Worm (Caenorhabditis elegans) whole organism, young adult: ENCODE data around the gene H05C05.4.

Experiments
- B0019.2 ChIP-seq: fragments of 200-800 bp; sonication (Bioruptor generic); conservative IDR thresholded peaks from 2 replicates; pipeline ENCODE4 v1.3.6; 2022; ENCODE audit warnings: missing genetic modification reagents, missing genetic modification characterization, missing compliant biosample characterization
- B0261.1 ChIP-seq: sonication (generic microtip); optimal IDR thresholded peaks from 2 replicates; lab custom pipeline; 2016; ENCODE audit warnings: mild to moderate bottlenecking, missing genetic modification characterization, moderate library complexity, missing compliant biosample characterization
- B0336.3 ChIP-seq: fragments of 200-800 bp; sonication (Bioruptor generic); IDR thresholded peaks from 2 replicates; pipeline ENCODE4 v1.3.6; 2022; ENCODE audit warnings: missing genetic modification characterization, missing compliant biosample characterization
- F33H1.4 ChIP-seq: fragments of 200-800 bp; sonication (Bioruptor generic); IDR thresholded peaks from 2 replicates; pipeline ENCODE4 v1.3.6; 2022; ENCODE audit warnings: missing genetic modification reagents, missing genetic modification characterization, missing compliant biosample characterization
- F39B2.1 ChIP-seq: fragments of 200-800 bp; sonication (Bioruptor generic); IDR thresholded peaks from 2 replicates; pipeline ENCODE4 v1.3.6; 2022; ENCODE audit warnings: missing genetic modification reagents, missing genetic modification characterization, missing compliant biosample characterization
- F49E8.2 ChIP-seq: sonication (generic microtip); optimal IDR thresholded peaks from 3 replicates; lab custom pipeline; 2017; ENCODE audit warnings: missing genetic modification characterization, mild to moderate bottlenecking, missing compliant biosample characterization, antibody characterized with exemption, moderate library complexity; ENCODE audit not compliant: insufficient read depth
- F52B5.7 ChIP-seq: sonication (generic microtip); optimal IDR thresholded peaks from 2 replicates; lab custom pipeline; 2016; ENCODE audit warnings: mild to moderate bottlenecking, missing genetic modification characterization, missing compliant biosample characterization
- F57A8.1 ChIP-seq: fragments of 200-800 bp; sonication (Bioruptor generic); optimal IDR thresholded peaks from 2 replicates; lab custom pipeline; 2018; ENCODE audit warnings: mild to moderate bottlenecking, missing genetic modification characterization, moderate library complexity, missing compliant biosample characterization
- F57C9.4 ChIP-seq: sonication (generic microtip); optimal IDR thresholded peaks from 2 replicates; lab custom pipeline; 2017; ENCODE audit warnings: mild to moderate bottlenecking, missing genetic modification characterization, missing compliant biosample characterization
- Y53F4B.3 ChIP-seq: fragments of 200-800 bp; sonication (Bioruptor generic); IDR thresholded peaks from 2 replicates; pipeline ENCODE4 v1.3.6; 2022; ENCODE audit warnings: missing genetic modification reagents, missing genetic modification characterization, missing compliant biosample characterization
- Y95B8A.8 ChIP-seq: fragments of 200-800 bp; sonication (Bioruptor generic); IDR thresholded peaks from 2 replicates; pipeline ENCODE4 v1.3.6; 2022; ENCODE audit warnings: missing genetic modification reagents, missing genetic modification characterization, missing compliant biosample characterization
- akir-1 ChIP-seq: fragments of 200-800 bp; sonication (Bioruptor generic); optimal IDR thresholded peaks from 2 replicates; lab custom pipeline; 2018; ENCODE audit warnings: mild to moderate bottlenecking, missing genetic modification characterization, moderate library complexity, missing compliant biosample characterization
- atf-7 ChIP-seq: sonication (generic microtip); optimal IDR thresholded peaks from 2 replicates; lab custom pipeline; 2017; ENCODE audit warnings: mild to moderate bottlenecking, missing genetic modification characterization, missing compliant biosample characterization
- athp-1 ChIP-seq: sonication (generic microtip); optimal IDR thresholded peaks from 2 replicates; lab custom pipeline; 2017; ENCODE audit warnings: mild to moderate bottlenecking, missing genetic modification characterization, missing compliant biosample characterization
- attf-5 ChIP-seq: fragments of 200-800 bp; sonication (Bioruptor generic); optimal IDR thresholded peaks from 2 replicates; lab custom pipeline; 2018; ENCODE audit warnings: mild to moderate bottlenecking, missing genetic modification characterization, missing compliant biosample characterization
- bed-2 ChIP-seq: fragments of 200-800 bp; sonication (Bioruptor generic); IDR thresholded peaks from 2 replicates; pipeline ENCODE4 v1.3.6; 2022; ENCODE audit warnings: missing genetic modification reagents, missing genetic modification characterization, missing compliant biosample characterization
- cebp-1 ChIP-seq, 2 experiments: fragments of 200-800 bp in 1 of 2; sonication (Bioruptor generic) in 1 of 2; sonication (generic microtip) in 1 of 2; IDR thresholded peaks in 1 of 2; optimal IDR thresholded peaks in 1 of 2; 2 replicates each; pipeline versions ENCODE4 v1.3.6 to Lab custom; 2017 to 2022; ENCODE audit warnings: missing compliant biosample characterization in 2 of 2, missing genetic modification characterization in 2 of 2, mild to moderate bottlenecking in 1 of 2, missing genetic modification reagents in 1 of 2, moderate library complexity in 1 of 2
- ceh-79 ChIP-seq: sonication (generic microtip); optimal IDR thresholded peaks from 2 replicates; lab custom pipeline; 2017; ENCODE audit warnings: mild to moderate bottlenecking, missing genetic modification characterization, missing compliant biosample characterization
- chd-7 ChIP-seq: sonication (generic microtip); optimal IDR thresholded peaks from 2 replicates; lab custom pipeline; 2016; ENCODE audit warnings: mild to moderate bottlenecking, missing genetic modification characterization, moderate library complexity, missing compliant biosample characterization
- die-1 ChIP-seq: sonication (generic microtip); optimal IDR thresholded peaks from 2 replicates; lab custom pipeline; 2016; ENCODE audit warnings: missing genotype, mild to moderate bottlenecking, missing genetic modification characterization, missing compliant biosample characterization
- dpl-1 ChIP-seq: fragments of 150-350 bp; optimal IDR thresholded peaks from 2 replicates; lab custom pipeline; 2014; ENCODE audit warnings: missing biosample characterization, missing genetic modification reagents, missing genetic modification characterization
- egl-44 ChIP-seq: fragments of 200-800 bp; sonication (Bioruptor generic); IDR thresholded peaks from 2 replicates; pipeline ENCODE4 v1.3.6; 2022; ENCODE audit warnings: missing genetic modification reagents, missing genetic modification characterization, missing compliant biosample characterization
- egrh-3 ChIP-seq: fragments of 200-800 bp; sonication (Bioruptor generic); IDR thresholded peaks from 2 replicates; pipeline ENCODE4 v1.3.6; 2022; ENCODE audit warnings: missing genetic modification reagents, missing genetic modification characterization, missing compliant biosample characterization
- ets-4 ChIP-seq: fragments of 200-800 bp; sonication (Bioruptor generic); optimal IDR thresholded peaks from 2 replicates; lab custom pipeline; 2018; ENCODE audit warnings: mild to moderate bottlenecking, missing genetic modification characterization, missing compliant biosample characterization
- fkh-3 ChIP-seq: sonication (generic microtip); optimal IDR thresholded peaks from 2 replicates; lab custom pipeline; 2016; ENCODE audit warnings: mild to moderate bottlenecking, missing genetic modification characterization, missing compliant biosample characterization
- hlh-12 ChIP-seq: sonication (generic microtip); optimal IDR thresholded peaks from 2 replicates; lab custom pipeline; 2016; ENCODE audit warnings: missing genetic modification characterization, missing compliant biosample characterization
- hmg-1.2 ChIP-seq: fragments of 200-800 bp; sonication (Bioruptor generic); IDR thresholded peaks from 2 replicates; pipeline ENCODE4 v1.3.6; 2022; ENCODE audit warnings: missing genetic modification reagents, missing genetic modification characterization, missing compliant biosample characterization
- let-607 ChIP-seq, 2 experiments: fragments of 200-800 bp in 1 of 2; sonication (Bioruptor generic) in 1 of 2; sonication (generic microtip) in 1 of 2; optimal IDR thresholded peaks; 2 replicates each; lab custom pipeline; 2016 to 2018; ENCODE audit warnings: mild to moderate bottlenecking in 2 of 2, missing compliant biosample characterization in 2 of 2, missing genetic modification characterization in 2 of 2, moderate library complexity in 2 of 2, missing genotype in 1 of 2
- lin-40 ChIP-seq: sonication (generic microtip); optimal IDR thresholded peaks from 2 replicates; lab custom pipeline; 2016; ENCODE audit warnings: missing genetic modification characterization, mild to moderate bottlenecking, missing compliant biosample characterization, missing genotype, missing genetic modification reagents
- lin-54 ChIP-seq: fragments of 200-800 bp; sonication (Bioruptor generic); optimal IDR thresholded peaks from 2 replicates; lab custom pipeline; 2018; ENCODE audit warnings: mild to moderate bottlenecking, missing genetic modification characterization, missing compliant biosample characterization
- lsl-1 ChIP-seq: fragments of 200-800 bp; sonication (Bioruptor generic); optimal IDR thresholded peaks from 2 replicates; lab custom pipeline; 2018; ENCODE audit warnings: mild to moderate bottlenecking, missing genetic modification characterization, moderate library complexity, missing compliant biosample characterization
- madf-6 ChIP-seq: fragments of 200-800 bp; sonication (Bioruptor generic); IDR thresholded peaks from 2 replicates; pipeline ENCODE4 v1.3.6; 2022; ENCODE audit warnings: missing genetic modification reagents, missing genetic modification characterization, missing compliant biosample characterization
- madf-8 ChIP-seq: fragments of 200-800 bp; sonication (Bioruptor generic); conservative IDR thresholded peaks from 2 replicates; pipeline ENCODE4 v1.3.6; 2022; ENCODE audit warnings: missing genetic modification reagents, missing genetic modification characterization, missing compliant biosample characterization
- mcd-1 ChIP-seq: fragments of 200-800 bp; sonication (Bioruptor generic); IDR thresholded peaks from 2 replicates; pipeline ENCODE4 v1.3.6; 2022; ENCODE audit warnings: missing genetic modification reagents, missing genetic modification characterization, missing compliant biosample characterization
- mel-28 ChIP-seq: sonication (generic microtip); optimal IDR thresholded peaks from 2 replicates; lab custom pipeline; 2016; ENCODE audit warnings: borderline replicate concordance, mild to moderate bottlenecking, missing genetic modification characterization, missing compliant biosample characterization
- mes-4 ChIP-seq: sonication (generic microtip); optimal IDR thresholded peaks from 2 replicates; lab custom pipeline; 2016; ENCODE audit warnings: missing genotype, missing genetic modification characterization, missing compliant biosample characterization
- nhr-179 ChIP-seq: sonication (generic microtip); optimal IDR thresholded peaks from 2 replicates; lab custom pipeline; 2016; ENCODE audit warnings: mild to moderate bottlenecking, missing genetic modification characterization, missing compliant biosample characterization
- nhr-27 ChIP-seq: fragments of 200-800 bp; sonication (Bioruptor generic); optimal IDR thresholded peaks from 2 replicates; lab custom pipeline; 2018; ENCODE audit warnings: mild to moderate bottlenecking, missing genetic modification characterization, moderate library complexity, missing compliant biosample characterization
- nhr-90 ChIP-seq: sonication (generic microtip); optimal IDR thresholded peaks from 2 replicates; lab custom pipeline; 2016; ENCODE audit warnings: missing genotype, mild to moderate bottlenecking, missing genetic modification characterization, missing compliant biosample characterization
- rcor-1 ChIP-seq: fragments of 200-800 bp; sonication (Bioruptor generic); IDR thresholded peaks from 2 replicates; pipeline ENCODE4 v1.3.6; 2022; ENCODE audit warnings: missing genetic modification reagents, missing genetic modification characterization, missing compliant biosample characterization
- tbp1 ChIP-seq: fragments of 200-800 bp; sonication (Bioruptor generic); optimal IDR thresholded peaks from 2 replicates; lab custom pipeline; 2018; ENCODE audit warnings: mild to moderate bottlenecking, missing genetic modification characterization, missing compliant biosample characterization
- unc-130 ChIP-seq: sonication (generic microtip); optimal IDR thresholded peaks from 2 replicates; lab custom pipeline; 2016; ENCODE audit warnings: missing genetic modification reagents, missing genetic modification characterization, missing compliant biosample characterization
- xnd-1 ChIP-seq: sonication (generic microtip); optimal IDR thresholded peaks from 2 replicates; lab custom pipeline; 2016; ENCODE audit warnings: missing genotype, missing genetic modification reagents, missing genetic modification characterization, missing compliant biosample characterization
- zfh-2 ChIP-seq: fragments of 200-800 bp; sonication (Bioruptor generic); conservative IDR thresholded peaks from 2 replicates; pipeline ENCODE4 v1.3.6; 2022; ENCODE audit warnings: missing genetic modification reagents, missing genetic modification characterization, missing compliant biosample characterization
- zim-3 ChIP-seq: sonication (generic microtip); optimal IDR thresholded peaks from 2 replicates; lab custom pipeline; 2017; ENCODE audit warnings: mild to moderate bottlenecking, missing genetic modification characterization, moderate library complexity, missing compliant biosample characterization
- ztf-22 ChIP-seq: fragments of 200-800 bp; sonication (Bioruptor generic); optimal IDR thresholded peaks from 2 replicates; lab custom pipeline; 2018; ENCODE audit warnings: mild to moderate bottlenecking, missing genetic modification characterization, moderate library complexity, missing compliant biosample characterization

The H05C05.4 gene

ce11 chrIII:2947251-2947650 lies 1.2 kb upstream of the H05C05.4 start:
- TF ChIP-seq mcd-1 (GFP tag; lab: Robert Waterston, UW), result peak; percentile 36
- no peak for TF ChIP-seq athp-1 (tag; lab: Kevin White, UChicago)
- TF ChIP-seq mes-4 (tag; lab: Kevin White, UChicago), result no peak
- TF ChIP-seq madf-8, result no peak
- TF ChIP-seq B0261.1, result no peak
- no peak for TF ChIP-seq fkh-3 (tag; lab: Kevin White, UChicago)
- no peak for TF ChIP-seq nhr-90 (tag; lab: Kevin White, UChicago)
- TF ChIP-seq let-607 (tag; optimal IDR thresholded peaks at IDR 0.05; lab: Kevin White, UChicago), result no peak
- TF ChIP-seq zfh-2 (GFP tag; lab: Robert Waterston, UW), result peak; percentile 50; the same call in 1 of the 2 replicates
- TF ChIP-seq F33H1.4 (GFP tag; lab: Robert Waterston, UW), result no peak
- no peak for TF ChIP-seq B0019.2 (GFP tag; lab: Robert Waterston, UW)
- no peak for TF ChIP-seq lin-54 (GFP tag; lab: Kevin White, UChicago)
- TF ChIP-seq rcor-1 (GFP tag; lab: Robert Waterston, UW), result 0 out of 2 replicates have a peak, but pooled peaks have one; percentile 25
- TF ChIP-seq cebp-1 (GFP tag; IDR thresholded peaks at IDR 0.05; lab: Robert Waterston, UW), result no peak
- peak; percentile 37 for TF ChIP-seq cebp-1 (tag; optimal IDR thresholded peaks at IDR 0.05; lab: Kevin White, UChicago)
- TF ChIP-seq tbp1, result no peak
- TF ChIP-seq hmg-1.2 (GFP tag; lab: Robert Waterston, UW), result peak; percentile 95
- TF ChIP-seq attf-5 (GFP tag; lab: Kevin White, UChicago), result peak; percentile 38
- no peak for TF ChIP-seq unc-130 (GFP tag; lab: Kevin White, UChicago)
- TF ChIP-seq xnd-1 (tag; lab: Kevin White, UChicago), result no peak
- TF ChIP-seq madf-6, result 0 out of 2 replicates have a peak, but pooled peaks have one; percentile 18
- no peak for TF ChIP-seq Y53F4B.3 (GFP tag; lab: Robert Waterston, UW)
- TF ChIP-seq F57C9.4 (tag; lab: Kevin White, UChicago), result no peak
- TF ChIP-seq lin-40 (tag; lab: Kevin White, UChicago), result no peak
- no peak for TF ChIP-seq ets-4 (GFP tag; lab: Kevin White, UChicago)
- no peak for TF ChIP-seq bed-2 (GFP tag; lab: Robert Waterston, UW)
- no peak for TF ChIP-seq Y95B8A.8
- no peak for TF ChIP-seq dpl-1
- no peak for TF ChIP-seq ztf-22 (GFP tag; lab: Kevin White, UChicago)

- TF ChIP-seq cebp-1 (GFP tag; IDR thresholded peaks at IDR 0.05; lab: Robert Waterston, UW) (no peak), cebp-1 (tag; optimal IDR thresholded peaks at IDR 0.05; lab: Kevin White, UChicago) (no peak), bed-2 (GFP tag; lab: Robert Waterston, UW) (no peak), nhr-179 (tag; lab: Kevin White, UChicago) (no peak), mes-4 (tag; lab: Kevin White, UChicago) (no peak), die-1 (tag; lab: Kevin White, UChicago) (no peak), unc-130 (GFP tag; lab: Kevin White, UChicago) (no peak), lsl-1 (peak; percentile 100), chd-7 (tag; lab: Kevin White, UChicago) (no peak), zfh-2 (GFP tag; lab: Robert Waterston, UW) (no peak), athp-1 (tag; lab: Kevin White, UChicago) (peak; percentile 20), nhr-27 (no peak), lin-54 (GFP tag; lab: Kevin White, UChicago) (peak; percentile 45), F57A8.1 (GFP tag; lab: Kevin White, UChicago) (no peak), zim-3 (tag; lab: Kevin White, UChicago) (no peak), atf-7 (tag; lab: Kevin White, UChicago) (no peak), egrh-3 (no peak), hlh-12 (tag; lab: Kevin White, UChicago) (no peak), F39B2.1 (GFP tag; lab: Robert Waterston, UW) (no peak), mel-28 (tag; lab: Kevin White, UChicago) (no peak), madf-6 (peak; percentile 96), F52B5.7 (no peak), mcd-1 (GFP tag; lab: Robert Waterston, UW) (peak; percentile 70), F49E8.2 (peak; percentile 21), akir-1 (GFP tag; lab: Kevin White, UChicago) (no peak), egl-44 (GFP tag; lab: Robert Waterston, UW) (no peak), ceh-79 (tag; lab: Kevin White, UChicago) (no peak), B0336.3 (GFP tag; lab: Robert Waterston, UW) (no peak)
Measured at ce11 chrIII:2946626-2947168, 696 bp upstream of the H05C05.4 start, which contains the start of gene H05C05.1. TSS of gene H05C05.1 (plus strand) at chrIII:2947118.
